Fruit fly (Drosophila melanogaster) whole organism, embryonic: ENCODE measurements around the gene CG14273.

Experiments
- ATbp ChIP-seq: fragments of 200-800 bp; sonication (Bioruptor generic); optimal IDR thresholded peaks from 2 replicates; lab custom pipeline; 2017; ENCODE audit warnings: missing biosample characterization, mild to moderate bottlenecking, missing genetic modification characterization, missing genetic modification reagents
- Asciz ChIP-seq: fragments of 200-800 bp; sonication (Bioruptor generic); optimal IDR thresholded peaks from 2 replicates; lab custom pipeline; 2017; ENCODE audit warnings: missing biosample characterization, mild to moderate bottlenecking, missing genetic modification characterization, missing genetic modification reagents
- Atf3 ChIP-seq: fragments of 200-800 bp; sonication (Bioruptor generic); optimal IDR thresholded peaks from 3 replicates; lab custom pipeline; 2016; ENCODE audit warnings: missing biosample characterization, missing genetic modification characterization
- B-H1 ChIP-seq: fragments of 200-800 bp; sonication (Bioruptor generic); IDR thresholded peaks from 3 replicates; pipeline ENCODE4 v1.3.6; 2022; ENCODE audit warnings: missing biosample characterization, missing genetic modification characterization
- CG10366 ChIP-seq: fragments of 200-800 bp; sonication (Bioruptor generic); IDR thresholded peaks from 2 replicates; pipeline ENCODE4 v1.3.6; 2022; ENCODE audit warnings: missing biosample characterization, missing genetic modification characterization
- CG10979 ChIP-seq: fragments of 200-800 bp; sonication (Bioruptor generic); optimal IDR thresholded peaks from 2 replicates; lab custom pipeline; 2018; ENCODE audit warnings: missing biosample characterization, mild to moderate bottlenecking, missing genetic modification characterization, moderate library complexity
- CG11695 ChIP-seq: fragments of 200-800 bp; sonication (Bioruptor generic); IDR thresholded peaks from 3 replicates; pipeline ENCODE4 v1.3.6; 2022; ENCODE audit warnings: missing biosample characterization, missing genetic modification characterization
- CG11723 ChIP-seq: fragments of 200-800 bp; sonication (Bioruptor generic); optimal IDR thresholded peaks from 2 replicates; lab custom pipeline; 2017; ENCODE audit warnings: missing biosample characterization, mild to moderate bottlenecking, missing genetic modification characterization
- CG13296 ChIP-seq: fragments of 200-800 bp; sonication (Bioruptor generic); optimal IDR thresholded peaks from 3 replicates; lab custom pipeline; 2018; ENCODE audit warnings: missing biosample characterization, mild to moderate bottlenecking, missing genetic modification characterization
- CG13424 ChIP-seq: fragments of 200-800 bp; sonication (Bioruptor generic); optimal IDR thresholded peaks from 2 replicates; lab custom pipeline; 2019; ENCODE audit warnings: missing biosample characterization, mild to moderate bottlenecking, missing genetic modification characterization, moderate library complexity
- CG15696 ChIP-seq: fragments of 200-800 bp; sonication (Bioruptor generic); optimal IDR thresholded peaks from 2 replicates; lab custom pipeline; 2019; ENCODE audit warnings: missing biosample characterization, mild to moderate bottlenecking, missing genetic modification characterization, moderate library complexity
- CG30431 ChIP-seq: fragments of 200-800 bp; sonication (Bioruptor generic); optimal IDR thresholded peaks from 2 replicates; lab custom pipeline; 2017; ENCODE audit warnings: missing biosample characterization, missing genetic modification characterization
- CG31365 ChIP-seq: fragments of 200-800 bp; sonication (Bioruptor generic); optimal IDR thresholded peaks from 2 replicates; lab custom pipeline; 2018; ENCODE audit warnings: missing biosample characterization, mild to moderate bottlenecking, missing genetic modification characterization
- CG6689 ChIP-seq: fragments of 200-800 bp; sonication (Bioruptor generic); IDR thresholded peaks from 2 replicates; pipeline ENCODE4 v1.3.6; 2022; ENCODE audit warnings: missing biosample characterization, missing genetic modification characterization
- CG8944 ChIP-seq: fragments of 200-800 bp; sonication (Bioruptor generic); optimal IDR thresholded peaks from 3 replicates; lab custom pipeline; 2016; ENCODE audit warnings: missing biosample characterization, missing genetic modification characterization
- CoRest ChIP-seq: fragments of 200-800 bp; sonication (Bioruptor generic); optimal IDR thresholded peaks from 3 replicates; lab custom pipeline; 2018; ENCODE audit warnings: missing biosample characterization, mild to moderate bottlenecking, missing genetic modification characterization, moderate library complexity
- D ChIP-seq, 2 experiments: fragments of 200-800 bp in 1 of 2; fragments of >200 bp in 1 of 2; sonication (Bioruptor generic) in 1 of 2; optimal IDR thresholded peaks; 2 replicates in 1 of 2; 3 replicates in 1 of 2; lab custom pipeline; 2017; ENCODE audit warnings: mild to moderate bottlenecking in 1 of 2, missing biosample characterization in 1 of 2, missing genetic modification characterization in 1 of 2, missing genetic modification reagents in 1 of 2
- D19B ChIP-seq: fragments of 200-800 bp; sonication (Bioruptor generic); optimal IDR thresholded peaks from 2 replicates; lab custom pipeline; 2017; ENCODE audit warnings: missing biosample characterization, mild to moderate bottlenecking, missing genetic modification characterization
- Eip74EF ChIP-seq, 2 experiments: fragments of 200-800 bp in 1 of 2; fragments of >200 bp in 1 of 2; sonication (Bioruptor generic) in 1 of 2; optimal IDR thresholded peaks; 2 replicates each; lab custom pipeline; 2017 to 2019; ENCODE audit warnings: missing biosample characterization in 2 of 2, missing genetic modification characterization in 2 of 2, mild to moderate bottlenecking in 1 of 2, moderate library complexity in 1 of 2
- Elba2 ChIP-seq: fragments of 200-800 bp; sonication (Bioruptor generic); optimal IDR thresholded peaks from 3 replicates; lab custom pipeline; 2016; ENCODE audit warnings: missing biosample characterization, missing genetic modification characterization
- HLHmδ ChIP-seq: fragments of 200-800 bp; sonication (Bioruptor generic); optimal IDR thresholded peaks from 2 replicates; lab custom pipeline; 2018; ENCODE audit warnings: missing biosample characterization, mild to moderate bottlenecking, missing genetic modification characterization, moderate library complexity
- Hr39 ChIP-seq: fragments of >200 bp; optimal IDR thresholded peaks from 2 replicates; lab custom pipeline; 2017
- Hsf ChIP-seq: fragments of 200-800 bp; sonication (Bioruptor generic); optimal IDR thresholded peaks from 3 replicates; lab custom pipeline; 2016; ENCODE audit warnings: missing biosample characterization, missing genetic modification characterization
- Lim3 ChIP-seq: fragments of 200-800 bp; sonication (Bioruptor generic); IDR thresholded peaks from 2 replicates; pipeline ENCODE4 v1.3.6; 2022; ENCODE audit warnings: missing biosample characterization, missing genetic modification characterization
- MBD-R2 ChIP-seq: fragments of 200-800 bp; sonication (Bioruptor generic); IDR thresholded peaks from 2 replicates; pipeline ENCODE4 v1.3.6; 2022; ENCODE audit warnings: missing biosample characterization, missing genetic modification characterization
- NK7.1 ChIP-seq: fragments of 200-800 bp; sonication (Bioruptor generic); optimal IDR thresholded peaks from 3 replicates; lab custom pipeline; 2016; ENCODE audit warnings: missing biosample characterization, missing genetic modification characterization
- Ravus ChIP-seq: fragments of 200-800 bp; sonication (Bioruptor generic); IDR thresholded peaks from 2 replicates; pipeline ENCODE4 v1.3.6; 2022; ENCODE audit warnings: missing biosample characterization, missing genetic modification characterization
- Sox102F ChIP-seq: fragments of 200-800 bp; sonication (Bioruptor generic); optimal IDR thresholded peaks from 2 replicates; lab custom pipeline; 2018; ENCODE audit warnings: missing biosample characterization, mild to moderate bottlenecking, missing genetic modification characterization, moderate library complexity
- Ssrp ChIP-seq: fragments of 200-800 bp; sonication (Bioruptor generic); optimal IDR thresholded peaks from 2 replicates; lab custom pipeline; 2018; ENCODE audit warnings: missing biosample characterization, mild to moderate bottlenecking, missing genetic modification characterization, moderate library complexity
- YL-1 ChIP-seq: fragments of 200-800 bp; sonication (Bioruptor generic); optimal IDR thresholded peaks from 3 replicates; lab custom pipeline; 2017; ENCODE audit warnings: missing biosample characterization, mild to moderate bottlenecking, missing genetic modification characterization
- ara ChIP-seq: fragments of 200-800 bp; sonication (Bioruptor generic); IDR thresholded peaks from 2 replicates; pipeline ENCODE4 v1.3.6; 2022; ENCODE audit warnings: missing biosample characterization, missing genetic modification characterization
- btn ChIP-seq: fragments of 200-800 bp; sonication (Bioruptor generic); optimal IDR thresholded peaks from 2 replicates; lab custom pipeline; 2016; ENCODE audit warnings: missing biosample characterization, missing genetic modification characterization
- dan ChIP-seq: fragments of 200-800 bp; sonication (Bioruptor generic); IDR thresholded peaks from 2 replicates; pipeline ENCODE4 v1.3.6; 2022; ENCODE audit warnings: missing biosample characterization, missing genetic modification characterization
- dati ChIP-seq: fragments of 200-800 bp; sonication (Bioruptor generic); IDR thresholded peaks from 2 replicates; pipeline ENCODE4 v1.3.6; 2022; ENCODE audit warnings: missing biosample characterization, missing genetic modification characterization
- dmrt11E ChIP-seq: fragments of 200-800 bp; sonication (Bioruptor generic); optimal IDR thresholded peaks from 3 replicates; lab custom pipeline; 2018; ENCODE audit warnings: missing biosample characterization, mild to moderate bottlenecking, missing genetic modification characterization, moderate library complexity
- dpn ChIP-seq, 2 experiments: fragments of 200-800 bp; sonication (Bioruptor generic); optimal IDR thresholded peaks; 3 replicates each; lab custom pipeline; 2016; ENCODE audit warnings: missing biosample characterization in 2 of 2, missing genetic modification characterization in 2 of 2
- exex ChIP-seq: fragments of 200-800 bp; sonication (Bioruptor generic); optimal IDR thresholded peaks from 4 replicates; lab custom pipeline; 2018; ENCODE audit warnings: missing biosample characterization, mild to moderate bottlenecking, missing genetic modification characterization, moderate library complexity
- fd64A ChIP-seq: fragments of 200-800 bp; sonication (Bioruptor generic); optimal IDR thresholded peaks from 3 replicates; lab custom pipeline; 2018; ENCODE audit warnings: missing biosample characterization, mild to moderate bottlenecking, missing genetic modification characterization
- grn ChIP-seq: fragments of 200-800 bp; sonication (Bioruptor generic); optimal IDR thresholded peaks from 3 replicates; lab custom pipeline; 2017; ENCODE audit warnings: missing biosample characterization, missing genetic modification characterization
- gsb-n ChIP-seq: fragments of 200-800 bp; sonication (Bioruptor generic); optimal IDR thresholded peaks from 3 replicates; lab custom pipeline; 2018; ENCODE audit warnings: missing biosample characterization, mild to moderate bottlenecking, missing genetic modification characterization
- lab ChIP-seq: fragments of 200-800 bp; sonication (Bioruptor generic); optimal IDR thresholded peaks from 3 replicates; lab custom pipeline; 2017; ENCODE audit warnings: missing biosample characterization, missing genetic modification characterization, mild to moderate bottlenecking, moderate library complexity, missing genetic modification reagents
- lbe ChIP-seq: fragments of 200-800 bp; sonication (Bioruptor generic); optimal IDR thresholded peaks from 2 replicates; lab custom pipeline; 2016; ENCODE audit warnings: missing biosample characterization, mild to moderate bottlenecking, missing genetic modification characterization
- nerfin-2 ChIP-seq: fragments of 200-800 bp; sonication (Bioruptor generic); IDR thresholded peaks from 2 replicates; pipeline ENCODE4 v1.3.6; 2022; ENCODE audit warnings: missing biosample characterization, missing genetic modification characterization; ENCODE audit not compliant: partially characterized antibody
- row ChIP-seq: fragments of 200-800 bp; sonication (Bioruptor generic); IDR thresholded peaks from 3 replicates; pipeline ENCODE4 v1.3.6; 2022; ENCODE audit warnings: missing biosample characterization, missing genetic modification characterization
- run ChIP-seq: fragments of 200-800 bp; sonication (Bioruptor generic); optimal IDR thresholded peaks from 3 replicates; lab custom pipeline; 2018; ENCODE audit warnings: missing biosample characterization, mild to moderate bottlenecking, missing genetic modification characterization
- sd ChIP-seq: fragments of 200-800 bp; sonication (Bioruptor generic); optimal IDR thresholded peaks from 3 replicates; lab custom pipeline; 2018; ENCODE audit warnings: missing biosample characterization, mild to moderate bottlenecking, missing genetic modification characterization, moderate library complexity
- sima ChIP-seq: fragments of 200-800 bp; sonication (Bioruptor generic); optimal IDR thresholded peaks from 2 replicates; lab custom pipeline; 2016; ENCODE audit warnings: missing biosample characterization, missing genetic modification characterization
- sr ChIP-seq: fragments of 200-800 bp; sonication (Bioruptor generic); IDR thresholded peaks from 3 replicates; pipeline ENCODE4 v1.3.6; 2022; ENCODE audit warnings: missing biosample characterization, missing genetic modification characterization
- twi ChIP-seq: fragments of 200-800 bp; optimal IDR thresholded peaks from 2 replicates; lab custom pipeline; 2019; ENCODE audit warnings: missing biosample characterization, mild to moderate bottlenecking, missing genetic modification characterization, moderate library complexity
- vnd ChIP-seq: fragments of 200-800 bp; sonication (Bioruptor generic); IDR thresholded peaks from 3 replicates; pipeline ENCODE4 v1.3.6; 2022; ENCODE audit warnings: missing biosample characterization, missing genetic modification characterization; ENCODE audit not compliant: partially characterized antibody

CG14273 gene

DNA sequence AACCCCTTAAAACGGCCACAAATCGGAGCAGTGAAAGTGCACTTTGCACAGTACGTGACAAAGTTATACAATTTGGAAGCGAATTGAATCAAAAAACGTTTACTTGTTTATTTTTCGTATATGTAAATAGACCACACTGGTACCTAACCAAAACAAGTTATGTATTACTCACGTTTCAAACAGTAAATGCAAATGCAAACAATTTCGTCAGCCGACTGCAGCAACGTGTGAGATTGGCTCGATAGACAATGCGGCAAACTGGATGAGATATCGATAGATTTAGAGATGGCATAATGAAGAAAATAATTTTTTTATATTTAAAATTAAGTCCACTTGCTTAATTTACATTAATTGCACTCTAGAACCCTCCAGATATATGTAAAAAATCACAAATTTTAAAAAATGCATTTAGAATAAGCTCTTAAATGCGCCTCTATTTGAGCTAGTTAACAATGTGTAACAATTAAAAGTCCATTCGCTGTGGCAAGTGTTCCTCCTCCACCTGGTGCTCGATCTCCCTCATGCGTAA, 39.1 kb downstream of the CG14273 start, which contains the start of gene AlaRS (continued):
- TF ChIP-seq CG11695 (no peak), CG13424 (peak; percentile 58), lab (GFP tag; lab: Kevin White, UChicago) (peak; percentile 27), CG15696 (tag; lab: Kevin White, UChicago) (no peak), dan (GFP tag; lab: Robert Waterston, UW) (no peak), MBD-R2 (GFP tag; lab: Robert Waterston, UW) (peak; percentile 72), Ravus (GFP tag; lab: Robert Waterston, UW) (no peak), Asciz (GFP tag; lab: Kevin White, UChicago) (peak; percentile 16), exex (tag; lab: Kevin White, UChicago) (peak; percentile 5), nerfin-2 (GFP tag; lab: Robert Waterston, UW) (peak; percentile 36; the same call in 1 of the 2 replicates), dati (GFP tag; lab: Robert Waterston, UW) (no peak), vnd (GFP tag; lab: Robert Waterston, UW) (peak; percentile 47; the same call in 2 of the 3 replicates), gsb-n (tag; lab: Kevin White, UChicago) (no peak), CG10979 (tag; lab: Kevin White, UChicago) (peak; percentile 30), HLHmδ (no peak), fd64A (GFP tag; lab: Kevin White, UChicago) (no peak), Elba2 (no peak), ara (GFP tag; lab: Robert Waterston, UW) (no peak), grn (GFP tag; lab: Kevin White, UChicago) (no peak), NK7.1 (no peak), sd (tag; lab: Kevin White, UChicago) (no peak), sr (GFP tag; lab: Robert Waterston, UW) (no peak), dpn (GFP tag; optimal IDR thresholded peaks at IDR 0.05; lab: Kevin White, UChicago) (peak; percentile 8 to 26), Hr39 (lab: Kevin White, UChicago) (no peak), D19B (GFP tag; lab: Kevin White, UChicago) (no peak), CG13296 (peak; percentile 50), CG31365 (tag; lab: Kevin White, UChicago) (no peak), twi (no peak), Hsf (GFP tag; lab: Kevin White, UChicago) (peak; percentile 27), B-H1 (no peak), CG8944 (GFP tag; lab: Kevin White, UChicago) (no peak), Ssrp (tag; lab: Kevin White, UChicago) (peak; percentile 4), lbe (peak; percentile 70), CG30431 (GFP tag; lab: Kevin White, UChicago) (no peak), D (optimal IDR thresholded peaks at IDR 0.05; lab: Kevin White, UChicago) (no peak), D (GFP tag; optimal IDR thresholded peaks at IDR 0.05; lab: Kevin White, UChicago) (peak; percentile 19), dmrt11E (tag; lab: Kevin White, UChicago) (peak; percentile 40), Lim3 (GFP tag; lab: Robert Waterston, UW) (no peak), CG10366 (GFP tag; lab: Robert Waterston, UW) (no peak), Eip74EF (GFP tag; optimal IDR thresholded peaks at IDR 0.05; lab: Kevin White, UChicago) (peak in 1 of 2 experiments; percentile 9), CoRest (peak; percentile 42), run (no peak), YL-1 (GFP tag; lab: Kevin White, UChicago) (peak; percentile 83), ATbp (GFP tag; lab: Kevin White, UChicago) (peak; percentile 44), Sox102F (GFP tag; lab: Kevin White, UChicago) (peak; percentile 31), row (GFP tag; lab: Robert Waterston, UW) (peak; percentile 79), Atf3 (GFP tag; lab: Kevin White, UChicago) (no peak), CG11723 (GFP tag; lab: Kevin White, UChicago) (peak; percentile 22), btn (no peak), CG6689 (GFP tag; lab: Robert Waterston, UW) (peak; percentile 24; the same call in 1 of the 2 replicates), sima (GFP tag; lab: Kevin White, UChicago) (no peak)
